Worm (Caenorhabditis elegans): ENCODE results near the gene ugt-24.

Gene ugt-24

DNA sequence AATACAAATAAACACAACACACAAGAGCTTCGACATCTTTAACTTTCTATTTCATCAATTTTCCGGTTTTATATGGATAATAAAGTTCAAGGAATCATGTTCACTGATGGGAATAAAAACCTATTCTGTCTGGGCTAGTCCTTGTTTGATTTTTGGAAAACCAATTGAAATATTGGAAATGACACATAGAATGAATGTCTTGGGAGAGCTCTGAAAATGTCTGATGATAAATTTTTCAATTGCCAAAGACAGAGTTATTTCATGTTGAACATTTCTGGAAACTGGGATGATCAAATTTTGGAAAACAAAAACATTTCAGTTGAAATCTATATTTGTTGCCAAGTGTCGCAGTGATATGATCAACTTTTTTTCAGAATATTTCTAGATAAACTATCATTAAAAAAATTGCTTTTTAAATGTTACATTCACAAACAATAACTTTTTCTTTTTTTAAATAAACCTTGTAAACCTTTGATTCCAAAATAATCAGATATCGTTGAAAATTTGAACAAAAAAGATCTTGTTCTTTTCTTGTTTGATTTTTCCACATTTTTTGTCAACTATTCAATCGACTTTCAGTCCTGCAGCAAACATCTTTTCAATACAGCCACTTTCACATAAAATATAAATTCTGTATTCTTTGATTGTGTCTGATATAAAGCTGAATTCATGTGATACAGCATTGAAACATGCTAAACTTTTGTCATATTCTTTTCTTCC, 27.1 kb upstream of the ugt-24 start, which contains the start of the genes F58F9.6 and F58F9.8:
F58F9.6 (minus strand) TSS at position 101 of the 720 bp plus-strand sequence.
F58F9.8 (plus strand) TSS at position 670 of the 720 bp plus-strand sequence.
- TF ChIP-seq C38D4.7 (GFP tag; optimal IDR thresholded peaks at IDR 0.05) (no peak), nhr-232 (tag; optimal IDR thresholded peaks at IDR 0.05) (no peak), ahr-1 (tag; optimal IDR thresholded peaks at IDR 0.05) (no peak)

DNA sequence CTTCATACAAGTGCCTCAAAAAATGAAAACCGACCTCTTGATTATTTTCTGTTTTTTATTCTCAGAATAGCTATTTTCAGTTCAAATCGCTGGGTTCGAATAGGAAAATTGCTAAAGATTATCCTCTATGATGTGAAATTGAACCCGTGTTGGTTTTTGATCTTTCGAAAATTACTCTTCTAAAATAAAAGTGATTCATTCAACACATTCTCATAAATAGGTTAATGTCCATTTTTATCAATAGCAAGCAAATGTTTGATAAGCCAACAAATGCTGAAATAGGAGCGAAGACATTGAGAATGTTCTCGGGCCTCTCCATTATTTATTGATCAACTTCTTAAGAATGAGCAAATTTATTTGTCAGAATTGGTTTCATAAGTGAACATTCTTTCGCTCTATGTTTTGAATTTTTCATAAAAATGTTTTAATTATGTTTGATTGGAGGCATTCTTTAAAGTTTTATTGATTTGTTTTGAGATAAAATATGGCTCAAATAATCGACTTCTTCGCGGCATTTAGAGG, 22.3 kb upstream of the ugt-24 start, which contains the start of gene F58F9.3:
F58F9.3 (plus strand) TSS at position 472 of the 522 bp plus-strand sequence.
- TF ChIP-seq pros-1 (tag; optimal IDR thresholded peaks at IDR 0.05) = no peak
- no peak for TF ChIP-seq sox-4 (tag; optimal IDR thresholded peaks at IDR 0.05)
- no peak for TF ChIP-seq hlh-8 (tag; optimal IDR thresholded peaks at IDR 0.05)
- TF ChIP-seq F13H6.1 (tag; optimal IDR thresholded peaks at IDR 0.05) = no peak
- no peak for TF ChIP-seq gmeb-2 (tag; optimal IDR thresholded peaks at IDR 0.05)
- no peak for TF ChIP-seq eyg-1 (tag; optimal IDR thresholded peaks at IDR 0.05)
- TF ChIP-seq elt-4 (tag; optimal IDR thresholded peaks at IDR 0.05) = no peak
- no peak for TF ChIP-seq ttx-3 (tag; optimal IDR thresholded peaks at IDR 0.05)
- TF ChIP-seq pha-4 (tag; optimal IDR thresholded peaks at IDR 0.05) = no peak
- TF ChIP-seq T23F11.4 (GFP tag; optimal IDR thresholded peaks at IDR 0.05) = no peak
- no peak for TF ChIP-seq ahr-1 (tag; optimal IDR thresholded peaks at IDR 0.05)
- no peak for TF ChIP-seq pat-9 (tag; optimal IDR thresholded peaks at IDR 0.05)
- no peak for TF ChIP-seq nfya-1 (tag; optimal IDR thresholded peaks at IDR 0.05)
- TF ChIP-seq tbx-7 (tag; optimal IDR thresholded peaks at IDR 0.05) = no peak
- no peak for TF ChIP-seq C38D4.7 (GFP tag; optimal IDR thresholded peaks at IDR 0.05)
- no peak for TF ChIP-seq ceh-14 (tag; optimal IDR thresholded peaks at IDR 0.05)
- TF ChIP-seq ceh-31 (tag; optimal IDR thresholded peaks at IDR 0.05) = no peak
- no peak for TF ChIP-seq lin-11 (tag; optimal IDR thresholded peaks at IDR 0.05)
- no peak for TF ChIP-seq lim-6 (tag; optimal IDR thresholded peaks at IDR 0.05)
- no peak for TF ChIP-seq mec-3 (tag; optimal IDR thresholded peaks at IDR 0.05; ENCODE audit: borderline replicate concordance)

DNA sequence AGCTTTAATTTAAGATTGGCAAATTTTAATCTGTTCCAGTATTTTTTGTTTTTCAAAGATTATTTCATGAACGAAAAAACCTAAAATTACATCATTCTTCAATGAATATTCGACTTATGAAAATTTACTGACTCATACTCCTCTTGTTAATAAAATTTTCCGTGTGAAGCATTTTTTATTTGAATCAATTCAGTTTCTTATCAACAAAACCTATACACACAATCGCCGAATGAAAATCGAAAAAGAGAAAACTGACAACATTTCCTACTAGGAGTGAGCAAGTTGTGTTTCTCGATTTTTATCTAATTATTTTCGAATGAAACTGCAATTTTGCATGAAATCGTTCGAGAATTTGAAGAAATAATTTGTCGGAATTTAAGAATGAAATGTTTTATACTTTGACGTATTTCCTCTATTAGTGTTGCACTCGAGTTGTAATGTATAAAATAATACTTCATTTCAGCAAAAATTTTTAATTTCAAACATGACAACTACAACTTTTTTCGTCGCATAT, 20.1 kb upstream of the ugt-24 start, which contains the start of gene F58F9.4:
F58F9.4 (plus strand) TSS at position 464 of the 514 bp plus-strand sequence.
- no peak for TF ChIP-seq hlh-15 (tag; optimal IDR thresholded peaks at IDR 0.05)
- TF ChIP-seq dve-1 (tag; optimal IDR thresholded peaks at IDR 0.05) = no peak
- TF ChIP-seq ceh-45 (GFP tag; IDR thresholded peaks at IDR 0.05) = no peak
- TF ChIP-seq ceh-22 (tag; optimal IDR thresholded peaks at IDR 0.05) = no peak
- TF ChIP-seq hlh-30 (tag; optimal IDR thresholded peaks at IDR 0.05; ENCODE audit: insufficient read depth) = no peak
- no peak for TF ChIP-seq ama-1 (optimal IDR thresholded peaks at IDR 0.05)
- TF ChIP-seq ceh-34 (tag; optimal IDR thresholded peaks at IDR 0.05) = no peak
- no peak for TF ChIP-seq ttx-3 (tag; optimal IDR thresholded peaks at IDR 0.05)
- TF ChIP-seq pros-1 (tag; optimal IDR thresholded peaks at IDR 0.05) = no peak
- no peak for TF ChIP-seq ahr-1 (tag; optimal IDR thresholded peaks at IDR 0.05)

DNA sequence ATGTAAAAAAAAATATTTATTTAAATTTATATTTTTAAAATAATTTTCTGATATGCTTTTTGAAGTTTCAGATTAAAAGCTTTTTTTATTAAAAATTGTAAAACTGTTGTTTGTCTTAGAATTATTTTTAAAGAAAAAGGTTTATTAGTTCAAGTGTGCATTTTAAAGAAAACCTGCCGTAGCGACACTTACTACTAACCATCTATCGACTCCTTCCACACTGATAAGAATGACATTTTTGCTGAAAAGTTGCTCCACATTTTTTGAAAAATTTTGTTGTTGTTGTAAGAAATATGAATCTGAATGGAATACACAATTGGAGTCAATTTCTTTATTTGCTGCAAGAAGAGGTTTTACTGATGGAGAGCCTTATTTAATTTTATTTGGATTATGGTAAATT, 17.5 kb upstream of the ugt-24 start, which contains the start of gene C49A9.1:
C49A9.1 (plus strand) TSS at position 217 of the 400 bp plus-strand sequence.
- TF ChIP-seq K09A11.1 (tag; optimal IDR thresholded peaks at IDR 0.05; ENCODE audit: insufficient read depth) = no peak
- TF ChIP-seq unc-3 (GFP tag; conservative IDR thresholded peaks at IDR 0.05) = no peak
- TF ChIP-seq unc-3 (tag; optimal IDR thresholded peaks at IDR 0.05) = no peak
- no peak for TF ChIP-seq tbx-7 (tag; optimal IDR thresholded peaks at IDR 0.05)

DNA sequence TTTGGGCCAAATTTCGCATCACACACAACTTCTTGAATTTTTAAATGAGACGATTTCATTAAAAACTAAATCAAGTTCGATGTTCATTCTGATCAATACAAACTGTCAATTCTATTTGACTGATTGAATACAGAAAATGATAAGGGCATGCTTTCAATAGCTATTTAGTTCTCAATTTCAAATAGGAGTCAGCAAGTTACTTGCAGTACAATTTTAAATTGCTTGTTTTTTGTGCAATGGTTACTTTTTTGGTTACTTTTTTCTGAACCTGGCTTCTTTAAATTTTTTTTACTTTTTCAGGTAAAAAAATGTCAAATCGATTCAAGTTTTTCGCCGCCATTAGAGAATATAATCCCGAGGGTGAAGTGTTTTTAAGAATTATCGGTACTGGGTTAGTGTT, 14.6 kb upstream of the ugt-24 start, which contains the start of gene C49A9.2:
C49A9.2 (plus strand) TSS at position 301 of the 400 bp plus-strand sequence.
- no peak for TF ChIP-seq sdc-2 (tag; optimal IDR thresholded peaks at IDR 0.05)
- no peak for TF ChIP-seq ceh-30 (tag; optimal IDR thresholded peaks at IDR 0.05)
- no peak for TF ChIP-seq pqm-1 (tag; optimal IDR thresholded peaks at IDR 0.05)
- no peak for TF ChIP-seq T23F11.4 (GFP tag; optimal IDR thresholded peaks at IDR 0.05)
- TF ChIP-seq pros-1 (tag; optimal IDR thresholded peaks at IDR 0.05) = no peak
- no peak for TF ChIP-seq madf-2 (tag; optimal IDR thresholded peaks at IDR 0.05)
- no peak for TF ChIP-seq pat-9 (tag; optimal IDR thresholded peaks at IDR 0.05)
- no peak for TF ChIP-seq hlh-15 (tag; optimal IDR thresholded peaks at IDR 0.05)
- no peak for TF ChIP-seq ceh-45 (GFP tag; IDR thresholded peaks at IDR 0.05)
- no peak for TF ChIP-seq hlh-8 (tag; optimal IDR thresholded peaks at IDR 0.05)
- TF ChIP-seq odd-2 (tag; optimal IDR thresholded peaks at IDR 0.05) = no peak
- no peak for TF ChIP-seq nfya-1 (tag; optimal IDR thresholded peaks at IDR 0.05)
- no peak for TF ChIP-seq lim-6 (tag; optimal IDR thresholded peaks at IDR 0.05)
- no peak for TF ChIP-seq C08G9.2 (tag; optimal IDR thresholded peaks at IDR 0.05)
- TF ChIP-seq ceh-24 (tag; optimal IDR thresholded peaks at IDR 0.05) = no peak
- TF ChIP-seq che-1 (tag; optimal IDR thresholded peaks at IDR 0.05) = no peak

All from whole organism, late embryonic.